Worm (Caenorhabditis elegans) whole organism, midembryonic: ENCODE results near the gene Y69E1A.8.

Experiments used
- T22C8.4 ChIP-seq: fragments of 200-800 bp; sonication (Bioruptor generic); IDR thresholded peaks from 2 replicates; pipeline ENCODE4 v1.3.6; 2022; ENCODE audit warnings: missing genetic modification characterization, missing compliant biosample characterization
- cog-1 ChIP-seq: sonication (generic microtip); optimal IDR thresholded peaks from 2 replicates; lab custom pipeline; 2016; ENCODE audit warnings: missing genetic modification characterization, missing compliant biosample characterization
- flt-1 ChIP-seq: fragments of 200-800 bp; sonication (Bioruptor generic); IDR thresholded peaks from 2 replicates; pipeline ENCODE4 v1.3.6; 2022; ENCODE audit warnings: missing genetic modification characterization, missing compliant biosample characterization
- ztf-29 ChIP-seq: fragments of 200-800 bp; sonication (Bioruptor generic); IDR thresholded peaks from 2 replicates; pipeline ENCODE4 v1.3.6; 2022; ENCODE audit warnings: missing genetic modification reagents, missing genetic modification characterization, missing compliant biosample characterization

DNA sequence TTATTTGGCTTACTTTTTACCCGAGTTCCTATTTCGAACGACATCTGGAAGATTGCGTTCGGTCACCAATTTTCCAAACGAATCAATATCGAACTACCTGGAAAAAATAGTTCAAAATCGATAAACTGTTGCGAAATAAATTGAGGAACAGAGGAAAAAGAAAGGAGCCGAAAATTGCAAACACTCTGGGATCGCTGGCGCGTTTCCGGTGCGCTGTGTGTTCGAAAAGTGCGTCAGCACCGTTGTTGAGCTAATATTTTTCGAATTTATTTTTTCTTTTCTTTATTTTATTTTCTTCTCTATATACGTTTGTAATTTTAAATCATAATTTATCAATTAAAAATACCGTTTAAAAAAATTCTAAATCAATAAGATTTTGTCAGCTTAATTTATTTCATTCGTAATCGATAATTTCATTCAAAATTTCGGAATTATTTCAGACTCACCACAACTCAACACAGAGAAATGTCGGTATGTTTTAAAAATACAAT lies 33.3 kb upstream of the Y69E1A.8 start, which contains the start of the genes dnc-1 and lsm-7:
- peak; percentile 35 for TF ChIP-seq cog-1 (tag; lab: Kevin White, UChicago)
- 0 out of 2 replicates have a peak, but pooled peaks have one; percentile 37 for TF ChIP-seq flt-1 (GFP tag; lab: Robert Waterston, UW)
- no peak for TF ChIP-seq T22C8.4
- no peak for TF ChIP-seq ztf-29 (GFP tag; lab: Robert Waterston, UW)
